Worm (Caenorhabditis elegans) whole organism, dauer: ENCODE results near the gene sdf-9.

Experiments used
- unc-62 ChIP-seq: sonication (generic microtip); optimal IDR thresholded peaks from 2 replicates; lab custom pipeline; 2017; ENCODE audit warnings: missing biosample characterization, missing genetic modification reagents, missing genetic modification characterization

The sdf-9 gene

ce11 chrV:20814424-20814823, 16.4 kb downstream of the sdf-9 start, which contains the start of gene Y44A6D.7:
Y44A6D.7 (plus strand) TSS chrV:20814724.
- TF ChIP-seq unc-62 (GFP tag; lab: Kevin White, UChicago) = no peak

DNA sequence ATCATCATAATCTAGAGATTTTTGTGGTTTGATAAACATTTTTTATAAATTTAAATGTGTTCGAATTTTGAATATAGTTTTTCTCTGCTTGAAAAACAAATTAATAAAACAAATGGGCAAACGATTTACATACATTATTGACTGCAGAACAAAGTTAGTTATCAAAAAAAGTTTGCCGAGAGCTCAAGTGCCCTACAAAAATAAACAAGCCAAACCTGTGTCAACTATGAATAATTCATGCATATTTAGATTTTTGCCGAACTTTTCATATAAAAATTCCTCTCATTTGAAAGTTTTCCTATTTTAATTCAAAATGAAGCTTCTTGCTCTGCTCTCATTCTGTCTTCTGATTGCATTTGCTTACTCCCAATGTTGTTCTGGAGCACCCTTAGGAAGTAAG, 17.8 kb downstream of the sdf-9 start, which contains the start of gene sshk-1:
Gene sshk-1 (plus strand): TSS at position 301 of the 400 bp plus-strand sequence.
- no peak for TF ChIP-seq unc-62 (GFP tag; lab: Kevin White, UChicago)

DNA sequence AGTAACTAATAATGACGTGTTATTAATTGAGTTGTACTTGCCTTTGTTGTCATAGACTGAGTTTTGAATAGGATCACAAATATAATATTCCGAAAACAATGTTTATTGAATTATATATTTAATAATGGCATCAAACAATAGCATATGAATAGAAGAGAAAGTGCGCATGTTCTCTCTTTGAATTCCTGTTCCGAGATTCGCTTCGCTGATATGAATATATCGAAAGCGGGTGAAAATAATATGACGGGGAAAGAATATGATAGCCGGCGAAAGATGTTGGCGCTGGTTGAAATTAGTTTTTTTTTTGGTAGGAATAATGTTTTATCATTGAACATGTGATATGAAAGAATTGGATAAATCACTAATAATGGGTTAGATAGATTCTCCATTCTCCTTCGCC, 22.0 kb downstream of the sdf-9 start, which contains the start of gene T03D8.6:
Gene T03D8.6 (minus strand): TSS at position 298 of the 400 bp plus-strand sequence.
- TF ChIP-seq unc-62 (GFP tag; lab: Kevin White, UChicago) = no peak

DNA sequence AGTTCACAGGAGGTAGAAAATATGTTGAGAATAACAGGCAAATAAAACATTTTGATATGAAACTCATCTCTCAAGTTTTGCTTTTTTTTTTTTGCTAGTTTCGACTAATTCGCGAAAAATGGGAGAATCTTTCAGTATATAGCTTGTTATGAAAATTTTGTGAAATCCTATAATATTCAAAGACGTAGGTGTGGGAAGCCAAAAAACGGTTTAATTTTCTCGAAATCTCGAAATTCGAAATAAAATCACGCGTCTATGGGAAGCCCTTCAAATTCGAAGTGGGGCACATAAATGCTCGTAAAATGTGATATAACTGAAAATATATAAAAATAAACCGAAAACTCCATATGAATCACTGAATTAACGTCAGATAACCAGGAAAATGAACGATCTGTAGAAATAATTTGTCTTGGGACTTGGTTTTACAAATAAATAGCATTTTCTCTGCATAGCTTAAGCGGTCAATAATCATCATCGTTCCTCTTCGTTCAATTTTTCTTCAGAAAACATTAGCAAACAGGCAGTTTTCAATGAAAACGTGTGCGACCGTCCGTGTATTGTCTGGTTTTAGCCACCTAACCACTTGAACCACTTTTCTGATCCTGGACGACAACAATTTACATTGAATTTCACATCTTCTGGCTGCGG, 27.1 kb downstream of the sdf-9 start, which contains the start of the genes gcy-22 and grl-14:
Gene gcy-22 (minus strand): TSS at position 101 of the 648 bp plus-strand sequence.
Gene grl-14 (plus strand): TSS at position 598 of the 648 bp plus-strand sequence.
- no peak for TF ChIP-seq unc-62 (GFP tag; lab: Kevin White, UChicago)

- TF ChIP-seq unc-62 (GFP tag; lab: Kevin White, UChicago) = no peak
Measured at ce11 chrV:20826618-20827017, 28.6 kb downstream of the sdf-9 start.

- no peak for TF ChIP-seq unc-62 (GFP tag; lab: Kevin White, UChicago)
Measured at ce11 chrV:20828820-20829219, 30.8 kb downstream of the sdf-9 start, which contains the start of gene sbt-1. sbt-1 (minus strand) TSS chrV:20828881.

- TF ChIP-seq unc-62 (GFP tag; lab: Kevin White, UChicago) = no peak
Measured at ce11 chrV:20829511-20829910, 31.5 kb downstream of the sdf-9 start, which contains the start of gene num-1. num-1 (plus strand) TSS chrV:20829811.

DNA sequence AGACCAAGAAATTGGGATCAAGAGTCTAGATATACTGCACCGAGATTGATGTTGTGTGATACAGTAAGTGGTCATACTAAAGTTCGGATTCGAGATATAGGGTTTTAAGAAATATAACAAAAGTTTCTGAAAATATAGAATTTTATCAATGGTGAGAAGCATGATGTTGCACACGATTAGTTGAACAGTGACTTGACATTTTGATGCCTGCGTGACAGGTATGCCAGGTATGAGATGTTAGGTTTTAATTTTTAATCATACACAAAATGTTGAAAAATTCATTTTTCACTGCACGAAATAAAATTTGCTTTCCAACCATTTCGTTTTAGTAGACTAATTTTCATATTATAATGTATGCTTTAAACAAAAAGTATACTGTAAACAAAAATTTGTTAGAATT, 32.4 kb downstream of the sdf-9 start:
- TF ChIP-seq unc-62 (GFP tag; lab: Kevin White, UChicago) = no peak

ce11 chrV:20831867-20832266, 33.8 kb downstream of the sdf-9 start:
- TF ChIP-seq unc-62 (GFP tag; lab: Kevin White, UChicago) = no peak

DNA sequence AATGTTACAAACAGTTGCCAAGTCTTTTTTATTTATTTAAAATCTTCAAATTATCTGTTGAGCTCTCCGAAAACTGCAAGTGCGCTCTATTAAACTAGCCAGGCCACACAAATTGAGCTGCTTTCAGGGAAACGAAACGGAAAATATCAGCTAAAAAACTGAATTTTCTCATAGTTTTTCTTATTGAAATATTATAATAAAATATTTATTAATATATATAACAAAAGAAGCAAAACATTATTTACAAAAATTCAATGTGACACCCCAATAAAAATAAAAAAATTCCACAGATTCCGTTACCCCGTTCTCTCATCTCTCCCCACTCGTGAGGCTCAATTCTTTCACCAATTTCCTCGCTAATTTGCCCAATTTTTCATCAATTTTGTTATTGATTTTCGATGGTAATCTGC, 34.5 kb downstream of the sdf-9 start:
- no peak for TF ChIP-seq unc-62 (GFP tag; lab: Kevin White, UChicago)

DNA sequence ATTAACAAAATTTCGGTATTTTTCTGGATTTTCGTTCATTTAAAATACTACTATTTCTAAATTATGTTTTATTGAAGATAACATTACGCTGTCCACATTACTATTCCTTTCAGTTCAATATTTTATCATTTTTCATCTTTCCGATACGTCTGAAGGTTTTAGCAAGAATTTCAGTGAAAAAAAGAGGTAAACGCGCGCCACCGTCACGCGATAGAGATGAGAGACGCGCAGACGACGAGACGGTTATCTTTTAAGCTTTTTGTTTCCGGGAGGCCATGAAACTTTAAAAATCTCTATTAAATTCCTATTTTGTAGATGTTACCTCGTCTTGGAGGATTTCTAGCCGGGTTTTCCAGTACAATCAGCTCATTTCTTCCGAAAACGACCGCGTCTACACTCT, 39.7 kb downstream of the sdf-9 start, which contains the start of gene mrps-12:
Gene mrps-12 (plus strand): TSS at position 316 of the 400 bp plus-strand sequence.
- TF ChIP-seq unc-62 (GFP tag; lab: Kevin White, UChicago) = no peak

- TF ChIP-seq unc-62 (GFP tag; lab: Kevin White, UChicago) = no peak
Measured at ce11 chrV:20838565-20838964, 40.5 kb downstream of the sdf-9 start, which contains the start of gene exos-7. exos-7 (plus strand) TSS chrV:20838865.

DNA sequence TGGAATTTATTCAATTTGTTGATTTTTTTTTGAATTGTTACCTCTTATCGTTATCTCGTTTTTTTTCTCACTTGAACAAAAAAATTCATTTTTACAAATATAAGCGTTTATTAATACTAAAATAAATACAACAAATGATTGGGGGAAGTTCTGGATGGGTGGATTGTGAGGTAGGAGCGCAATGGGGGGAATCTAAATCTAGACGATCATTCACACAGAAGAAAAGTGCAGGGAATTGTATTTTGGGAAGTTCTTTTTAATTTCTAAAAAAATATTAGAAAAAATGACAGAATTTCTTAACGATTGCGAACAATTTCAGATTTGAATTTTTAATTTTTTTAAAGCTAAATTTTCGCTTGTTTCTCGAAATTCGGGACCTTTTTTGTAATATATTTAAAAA, 43.5 kb downstream of the sdf-9 start:
- TF ChIP-seq unc-62 (GFP tag; lab: Kevin White, UChicago) = no peak

ce11 chrV:20845524-20846208, 47.6 kb downstream of the sdf-9 start, which contains the start of the genes F31D4.2 and fkb-6:
F31D4.2 (minus strand) TSS chrV:20845546.
fkb-6 (plus strand) TSS chrV:20846158.
- no peak for TF ChIP-seq unc-62 (GFP tag; lab: Kevin White, UChicago)

DNA sequence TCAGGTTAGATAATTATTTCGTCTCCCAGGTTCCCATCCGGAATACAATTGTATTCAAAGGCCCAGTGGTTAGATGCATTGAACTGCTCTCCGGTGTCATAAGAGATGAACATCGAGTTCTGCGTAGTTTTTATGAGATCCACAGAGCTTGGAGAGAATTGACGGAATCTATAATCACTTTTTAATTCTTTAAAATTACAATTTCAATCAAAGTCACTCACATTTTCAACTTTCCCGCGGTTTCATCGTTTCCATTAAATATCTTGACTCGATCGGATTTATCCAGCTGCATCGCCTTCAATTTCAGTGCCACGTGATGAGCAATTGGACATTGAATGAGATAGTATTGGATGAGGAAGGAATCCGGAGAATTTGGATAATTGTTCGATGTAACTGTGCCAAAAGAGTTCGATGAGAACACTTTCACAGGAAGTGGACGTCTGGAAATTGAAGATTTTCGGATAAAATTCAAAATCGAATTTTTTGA, 49.8 kb downstream of the sdf-9 start:
- no peak for TF ChIP-seq unc-62 (GFP tag; lab: Kevin White, UChicago)

- no peak for TF ChIP-seq unc-62 (GFP tag; lab: Kevin White, UChicago)
Measured at ce11 chrV:20850580-20850979, 52.6 kb downstream of the sdf-9 start, which contains the start of gene clec-264. clec-264 (minus strand) TSS chrV:20850701.
